Fruit fly (Drosophila melanogaster) Kc167 (cell line): ENCODE measurements around the gene CG42397.

ENCODE experiments used
- Myc ChIP-seq: fragments of >200 bp; optimal IDR thresholded peaks from 2 replicates; lab custom pipeline; 2017; ENCODE audit warnings: missing external identifiers
- Sin3A ChIP-seq: fragments of >200 bp; optimal IDR thresholded peaks from 2 replicates; lab custom pipeline; 2018; ENCODE audit warnings: missing external identifiers
- h ChIP-seq: fragments of >200 bp; optimal IDR thresholded peaks from 3 replicates; lab custom pipeline; 2018; ENCODE audit warnings: missing external identifiers
- insv ChIP-seq: fragments of >200 bp; optimal IDR thresholded peaks from 3 replicates; lab custom pipeline; 2018; ENCODE audit warnings: missing external identifiers
- psq ChIP-seq: fragments of >200 bp; optimal IDR thresholded peaks from 2 replicates; lab custom pipeline; 2017; ENCODE audit warnings: missing external identifiers
- ttk ChIP-seq: sonication (Bioruptor generic); optimal IDR thresholded peaks from 2 replicates; lab custom pipeline; 2017; ENCODE audit warnings: missing external identifiers

The CG42397 gene

dm6 chr3L:11941612-11942011 is 32.0 kb downstream of the CG42397 start, which contains the start of gene Rpt4R:
TSS of gene Rpt4R (plus strand) at chr3L:11941912.
- TF ChIP-seq ttk (no peak), psq (lab: Kevin White, UChicago) (no peak), insv (no peak), Myc (lab: Kevin White, UChicago) (no peak), Sin3A (lab: Kevin White, UChicago) (no peak), h (lab: Kevin White, UChicago) (no peak)

dm6 chr3L:11938716-11939115 is 34.9 kb downstream of the CG42397 start, which contains the start of gene CG44837:
TSS of gene CG44837 (minus strand) at chr3L:11938872.
- no peak for TF ChIP-seq insv
- no peak for TF ChIP-seq h (lab: Kevin White, UChicago)
- TF ChIP-seq ttk, result no peak
- TF ChIP-seq Sin3A (lab: Kevin White, UChicago), result no peak
- no peak for TF ChIP-seq psq (lab: Kevin White, UChicago)
- TF ChIP-seq Myc (lab: Kevin White, UChicago), result no peak

DNA sequence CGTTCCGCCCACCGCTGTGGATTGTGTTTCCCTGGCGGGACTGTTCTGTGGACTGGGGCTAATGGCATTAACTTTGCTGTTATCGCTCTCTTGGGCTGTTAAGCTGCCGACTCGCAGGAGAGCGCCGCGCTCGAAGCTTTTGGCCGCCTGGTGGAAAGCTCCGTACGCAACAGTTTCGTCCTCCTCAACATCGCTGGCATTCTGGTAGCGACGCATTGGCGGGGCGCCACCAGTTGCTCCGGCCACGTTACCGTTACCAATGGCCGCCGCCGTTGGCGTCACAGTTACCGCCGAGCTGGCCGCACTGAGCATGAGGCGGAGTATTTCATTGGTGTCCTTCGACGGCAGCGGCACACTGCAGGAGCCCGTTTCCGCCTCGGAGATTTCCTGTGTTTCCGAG is 36.3 kb downstream of the CG42397 start:
- no peak for TF ChIP-seq Sin3A (lab: Kevin White, UChicago)
- no peak for TF ChIP-seq ttk
- TF ChIP-seq psq (lab: Kevin White, UChicago), result no peak
- TF ChIP-seq insv, result no peak
- no peak for TF ChIP-seq Myc (lab: Kevin White, UChicago)
- no peak for TF ChIP-seq h (lab: Kevin White, UChicago)

DNA sequence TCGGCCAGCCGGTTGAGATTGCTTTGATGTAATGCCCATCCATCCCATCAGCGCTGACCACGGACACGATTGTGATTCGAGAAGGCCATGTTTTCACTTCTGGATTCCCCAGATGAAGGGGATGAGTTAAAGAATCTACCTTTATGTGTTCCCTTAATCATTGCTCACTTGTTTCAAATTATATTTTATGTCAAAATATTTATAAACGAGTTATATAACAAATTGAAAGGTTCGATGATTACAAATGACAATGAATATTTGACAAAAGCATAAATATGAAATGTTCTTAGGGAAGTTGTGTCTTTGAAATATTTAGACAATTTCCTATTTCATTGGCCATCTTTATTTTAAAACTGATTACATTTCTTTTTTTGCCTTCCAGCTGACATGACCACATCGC is 42.0 kb downstream of the CG42397 start:
- TF ChIP-seq Sin3A (lab: Kevin White, UChicago) (no peak), h (lab: Kevin White, UChicago) (no peak), insv (no peak), ttk (no peak), Myc (lab: Kevin White, UChicago) (no peak), psq (lab: Kevin White, UChicago) (no peak)

- no peak for TF ChIP-seq Myc (lab: Kevin White, UChicago)
- no peak for TF ChIP-seq h (lab: Kevin White, UChicago)
- no peak for TF ChIP-seq insv
- no peak for TF ChIP-seq ttk
- no peak for TF ChIP-seq Sin3A (lab: Kevin White, UChicago)
- TF ChIP-seq psq (lab: Kevin White, UChicago), result no peak
Measured at dm6 chr3L:11927287-11927743, 46.3 kb downstream of the CG42397 start, which contains the start of gene byn. TSS of gene byn (plus strand) at chr3L:11927693.

dm6 chr3L:11925382-11925781 is 48.2 kb downstream of the CG42397 start:
- TF ChIP-seq Sin3A (lab: Kevin White, UChicago) (no peak), psq (lab: Kevin White, UChicago) (no peak), Myc (lab: Kevin White, UChicago) (no peak), ttk (no peak), h (lab: Kevin White, UChicago) (no peak), insv (no peak)

DNA sequence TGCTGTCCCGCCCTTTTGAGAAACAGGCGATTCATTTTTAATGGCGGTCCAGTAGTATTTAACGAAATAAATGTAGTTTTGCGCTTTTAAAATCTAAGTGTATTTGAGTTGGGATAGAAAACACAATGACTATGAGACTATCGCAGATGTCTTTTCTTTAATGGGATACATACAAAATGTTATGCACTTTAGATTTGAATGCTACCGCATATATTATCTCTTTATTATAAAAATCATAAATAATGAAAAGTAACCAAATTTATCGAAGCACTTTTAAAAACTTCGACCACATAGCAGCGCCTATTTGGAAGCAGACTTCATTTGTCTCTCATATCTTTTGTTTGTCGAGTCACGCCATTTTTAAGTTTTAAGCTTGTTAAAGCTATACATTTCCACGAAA is 48.9 kb downstream of the CG42397 start, which contains the start of gene SdhAL:
Gene SdhAL (minus strand): TSS at position 101 of the 400 bp plus-strand sequence.
- TF ChIP-seq h (lab: Kevin White, UChicago) (no peak), ttk (no peak), insv (no peak), Myc (lab: Kevin White, UChicago) (no peak), Sin3A (lab: Kevin White, UChicago) (no peak)
